4 fruit fly cellular contexts compared by ENCODE assay signal in the genomic region with DNA sequence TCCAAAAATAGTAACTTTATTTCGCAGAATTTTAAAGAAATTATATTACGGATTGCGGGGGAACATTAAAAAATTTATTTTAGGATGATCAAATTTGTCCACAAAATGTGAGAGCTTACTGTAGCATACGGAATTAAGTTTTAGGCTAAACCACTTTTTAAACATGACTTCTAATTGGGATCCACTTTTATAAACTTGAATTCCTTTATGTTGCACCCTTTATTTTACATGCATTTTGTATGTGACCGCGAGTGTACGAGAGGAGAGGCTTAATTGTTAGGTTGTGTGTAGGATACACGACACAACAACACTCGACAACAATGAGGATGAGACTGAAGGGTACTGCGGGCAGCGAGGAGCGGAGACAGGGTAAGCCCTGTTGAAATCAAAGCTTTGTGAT.
TF ChIP-seq lines count a peak whose summit lies in the region.

No protein-coding gene starts in this region.

- no peak for TF ChIP-seq CTCF in whole organism, embryonic (GFP tag; optimal IDR thresholded peaks at IDR 0.05; lab: Kevin White, UChicago)

TF ChIP-seq in whole organism, embryonic, 481 proteins besides CTCF, POLR2A, EP300 and RAD21:
- peak in 1 of 2 experiments; percentile 47 for TF ChIP-seq bsh (GFP tag; optimal IDR thresholded peaks at IDR 0.05; lab: Kevin White, UChicago)
- no peak for TF ChIP-seq CG42726 (GFP tag; IDR thresholded peaks at IDR 0.05; lab: Robert Waterston, UW; ENCODE audit: partially characterized antibody)
- TF ChIP-seq CG11696 (GFP tag; IDR thresholded peaks at IDR 0.05; lab: Robert Waterston, UW): peak; percentile 70
- TF ChIP-seq eve (GFP tag; optimal IDR thresholded peaks at IDR 0.05; lab: Kevin White, UChicago): peak in 1 of 2 experiments; percentile 29
- peak; percentile 55 for TF ChIP-seq crol (GFP tag; IDR thresholded peaks at IDR 0.05; lab: Robert Waterston, UW)

TF ChIP-seq in whole organism, prepupa, 60 proteins besides CTCF, POLR2A, EP300 and RAD21 (continues in another document):
- TF ChIP-seq eg (GFP tag; IDR thresholded peaks at IDR 0.05; lab: Robert Waterston, UW): no peak
- TF ChIP-seq Hr4 (GFP tag; optimal IDR thresholded peaks at IDR 0.05; lab: Kevin White, UChicago): peak; percentile 28
- TF ChIP-seq spab (GFP tag; optimal IDR thresholded peaks at IDR 0.05; lab: Kevin White, UChicago): no peak
- no peak for TF ChIP-seq Hr38 (GFP tag; optimal IDR thresholded peaks at IDR 0.05; lab: Kevin White, UChicago)
- peak; percentile 16 for TF ChIP-seq CG32006 (GFP tag; optimal IDR thresholded peaks at IDR 0.05; lab: Kevin White, UChicago)
- TF ChIP-seq esn (GFP tag; optimal IDR thresholded peaks at IDR 0.05; lab: Kevin White, UChicago): peak; percentile 15
- no peak for TF ChIP-seq svp (GFP tag; lab: Kevin White, UChicago)
- TF ChIP-seq CG8119 (GFP tag; IDR thresholded peaks at IDR 0.05; lab: Robert Waterston, UW): 0 out of 3 replicates have a peak, but pooled peaks have one; percentile 19
- TF ChIP-seq Met (GFP tag; optimal IDR thresholded peaks at IDR 0.05; lab: Kevin White, UChicago): peak; percentile 14
- TF ChIP-seq CG31627 (GFP tag; optimal IDR thresholded peaks at IDR 0.05; lab: Kevin White, UChicago): peak; percentile 14
- TF ChIP-seq net (GFP tag; optimal IDR thresholded peaks at IDR 0.05; lab: Kevin White, UChicago): no peak
- TF ChIP-seq CG6792 (GFP tag; optimal IDR thresholded peaks at IDR 0.05; lab: Kevin White, UChicago): no peak
- no peak for TF ChIP-seq Smox (GFP tag; optimal IDR thresholded peaks at IDR 0.05; lab: Kevin White, UChicago)
- TF ChIP-seq CG9139 (GFP tag; optimal IDR thresholded peaks at IDR 0.05; lab: Kevin White, UChicago): no peak
- TF ChIP-seq CG6854 (GFP tag; optimal IDR thresholded peaks at IDR 0.05; lab: Kevin White, UChicago): no peak
- TF ChIP-seq CG6276 (GFP tag; optimal IDR thresholded peaks at IDR 0.05; lab: Kevin White, UChicago): no peak
- TF ChIP-seq lz (GFP tag; optimal IDR thresholded peaks at IDR 0.05; lab: Kevin White, UChicago): no peak
- peak; percentile 5 for TF ChIP-seq CG10631 (GFP tag; optimal IDR thresholded peaks at IDR 0.05; lab: Kevin White, UChicago)
- TF ChIP-seq Lpt (GFP tag; optimal IDR thresholded peaks at IDR 0.05; lab: Kevin White, UChicago): no peak
- peak; percentile 10 for TF ChIP-seq CG4318 (GFP tag; optimal IDR thresholded peaks at IDR 0.05; lab: Kevin White, UChicago)
- TF ChIP-seq CG6808 (GFP tag; optimal IDR thresholded peaks at IDR 0.05; lab: Kevin White, UChicago): peak; percentile 8
- peak; percentile 27 for TF ChIP-seq Ets96B (tag; optimal IDR thresholded peaks at IDR 0.05; lab: Kevin White, UChicago)
- no peak for TF ChIP-seq Hr39 (GFP tag; optimal IDR thresholded peaks at IDR 0.05; lab: Kevin White, UChicago)
- peak; percentile 19 for TF ChIP-seq OdsH (GFP tag; optimal IDR thresholded peaks at IDR 0.05; lab: Kevin White, UChicago)
- TF ChIP-seq pdm3 (GFP tag; optimal IDR thresholded peaks at IDR 0.05; lab: Kevin White, UChicago): peak; percentile 5
- TF ChIP-seq dac (GFP tag; optimal IDR thresholded peaks at IDR 0.05; lab: Kevin White, UChicago): no peak
- no peak for TF ChIP-seq salr (GFP tag; optimal IDR thresholded peaks at IDR 0.05; lab: Kevin White, UChicago)
- TF ChIP-seq fd59A (GFP tag; optimal IDR thresholded peaks at IDR 0.05; lab: Kevin White, UChicago): peak; percentile 3

TF ChIP-seq in whole organism, pupa, 21 proteins besides CTCF, POLR2A, EP300 and RAD21:
- peak; percentile 26 for TF ChIP-seq CG14655 (GFP tag; optimal IDR thresholded peaks at IDR 0.05; lab: Kevin White, UChicago)
- TF ChIP-seq CG8159 (tag; optimal IDR thresholded peaks at IDR 0.05; lab: Kevin White, UChicago): peak; percentile 9
- TF ChIP-seq CG9948 (tag; optimal IDR thresholded peaks at IDR 0.05; lab: Kevin White, UChicago): peak; percentile 39
- TF ChIP-seq CG8301 (tag; optimal IDR thresholded peaks at IDR 0.05; lab: Kevin White, UChicago): peak; percentile 3
- no peak for TF ChIP-seq fd96Ca (GFP tag; IDR thresholded peaks at IDR 0.05; lab: Robert Waterston, UW)
- TF ChIP-seq gl (tag; optimal IDR thresholded peaks at IDR 0.05; lab: Kevin White, UChicago): no peak
- no peak for TF ChIP-seq CG12605 (GFP tag; IDR thresholded peaks at IDR 0.05; lab: Robert Waterston, UW)
- peak; percentile 12 for TF ChIP-seq CG34367 (tag; optimal IDR thresholded peaks at IDR 0.05; lab: Kevin White, UChicago)
- TF ChIP-seq CG17806 (tag; optimal IDR thresholded peaks at IDR 0.05; lab: Kevin White, UChicago): no peak
- TF ChIP-seq CG4496 (GFP tag; IDR thresholded peaks at IDR 0.05; lab: Robert Waterston, UW): no peak
- TF ChIP-seq CG13204 (GFP tag; optimal IDR thresholded peaks at IDR 0.05; lab: Kevin White, UChicago): peak; percentile 36
- TF ChIP-seq CG10348 (GFP tag; IDR thresholded peaks at IDR 0.05; lab: Robert Waterston, UW): no peak
- peak; percentile 4 for TF ChIP-seq CG15710 (tag; optimal IDR thresholded peaks at IDR 0.05; lab: Kevin White, UChicago)
- no peak for TF ChIP-seq D1 (tag; optimal IDR thresholded peaks at IDR 0.05; lab: Kevin White, UChicago)
- no peak for TF ChIP-seq rn (GFP tag; IDR thresholded peaks at IDR 0.05; lab: Robert Waterston, UW)
- no peak for TF ChIP-seq EcR (GFP tag; optimal IDR thresholded peaks at IDR 0.05; lab: Kevin White, UChicago)
- TF ChIP-seq CG32121 (GFP tag; IDR thresholded peaks at IDR 0.05; lab: Robert Waterston, UW): no peak
- TF ChIP-seq Snoo (tag; optimal IDR thresholded peaks at IDR 0.05; lab: Kevin White, UChicago): no peak
- no peak for TF ChIP-seq Pif1B (GFP tag; optimal IDR thresholded peaks at IDR 0.05; lab: Kevin White, UChicago)
- no peak for TF ChIP-seq Ets98B (GFP tag; IDR thresholded peaks at IDR 0.05; lab: Robert Waterston, UW)
- peak; percentile 2 for TF ChIP-seq Pif1A (GFP tag; optimal IDR thresholded peaks at IDR 0.05; lab: Kevin White, UChicago)

TF ChIP-seq in whole organism, wandering third instar larva, 38 proteins besides CTCF, POLR2A, EP300 and RAD21:
- TF ChIP-seq sv (GFP tag; optimal IDR thresholded peaks at IDR 0.05; lab: Kevin White, UChicago) (no peak), ey (GFP tag; optimal IDR thresholded peaks at IDR 0.05; lab: Kevin White, UChicago) (no peak), tai (GFP tag; optimal IDR thresholded peaks at IDR 0.05; lab: Kevin White, UChicago) (no peak), Hnf4 (GFP tag; optimal IDR thresholded peaks at IDR 0.05; lab: Kevin White, UChicago) (no peak), Dif (GFP tag; optimal IDR thresholded peaks at IDR 0.05; lab: Kevin White, UChicago; ENCODE audit: partially characterized antibody) (no peak), jim (GFP tag; optimal IDR thresholded peaks at IDR 0.05; lab: Kevin White, UChicago) (no peak), pan (optimal IDR thresholded peaks at IDR 0.05; lab: Kevin White, UChicago) (no peak), rgr (GFP tag; optimal IDR thresholded peaks at IDR 0.05; lab: Kevin White, UChicago) (no peak), usp (GFP tag; optimal IDR thresholded peaks at IDR 0.05; lab: Kevin White, UChicago) (no peak), Vsx2 (GFP tag; optimal IDR thresholded peaks at IDR 0.05; lab: Kevin White, UChicago; ENCODE audit: partially characterized antibody) (peak; percentile 29), dl (GFP tag; optimal IDR thresholded peaks at IDR 0.05; lab: Kevin White, UChicago; ENCODE audit: insufficient read depth in 1 of 2, partially characterized antibody in 2 of 2) (no peak), woc (GFP tag; optimal IDR thresholded peaks at IDR 0.05; lab: Kevin White, UChicago) (no peak), lola (GFP tag; optimal IDR thresholded peaks at IDR 0.05; lab: Kevin White, UChicago) (no peak), foxo (GFP tag; optimal IDR thresholded peaks at IDR 0.05; lab: Kevin White, UChicago) (peak in 1 of 2 experiments; percentile 8), Rel (GFP tag; optimal IDR thresholded peaks at IDR 0.05; lab: Kevin White, UChicago) (no peak), Rel (tag; optimal IDR thresholded peaks at IDR 0.05; lab: Kevin White, UChicago) (no peak)
TF ChIP-seq in whole organism, wandering third instar larva: peak in this region for 2.

Comparison
In these comparisons a context has a peak if more than half of its experiments do, and no peak if none do; other contexts are left out.
1. Of the 7 proteins assayed by ChIP-seq in both whole organism, embryonic and whole organism, prepupa: peak only in whole organism, embryonic: none; only in whole organism, prepupa: Gug; in both: none; in neither: 6.